Worm (Caenorhabditis elegans) whole organism, midembryonic: Measurements from ENCODE around the gene Y39A1A.20.
A peak's percentile ranks its signal among the peaks of the same experiment; 100 is the strongest.

Experiments used
- T22C8.4 ChIP-seq: fragments of 200-800 bp; sonication (Bioruptor generic); IDR thresholded peaks from 2 replicates; pipeline ENCODE4 v1.3.6; 2022; ENCODE audit warnings: missing genetic modification characterization, missing compliant biosample characterization
- cog-1 ChIP-seq: sonication (generic microtip); optimal IDR thresholded peaks from 2 replicates; lab custom pipeline; 2016; ENCODE audit warnings: missing genetic modification characterization, missing compliant biosample characterization
- flt-1 ChIP-seq: fragments of 200-800 bp; sonication (Bioruptor generic); IDR thresholded peaks from 2 replicates; pipeline ENCODE4 v1.3.6; 2022; ENCODE audit warnings: missing genetic modification characterization, missing compliant biosample characterization
- klf-2 ChIP-seq: fragments of 200-800 bp; sonication (Bioruptor generic); conservative IDR thresholded peaks from 2 replicates; pipeline ENCODE4 v1.3.6; 2022; ENCODE audit warnings: missing genetic modification reagents, missing genetic modification characterization, missing compliant biosample characterization
- med-1 ChIP-seq: sonication (generic microtip); optimal IDR thresholded peaks from 2 replicates; lab custom pipeline; 2017; ENCODE audit warnings: missing genetic modification characterization, mild to moderate bottlenecking, missing compliant biosample characterization, antibody characterized with exemption, missing genetic modification reagents; ENCODE audit not compliant: insufficient read depth
- ref-1 ChIP-seq: fragments of 200-800 bp; sonication (Bioruptor generic); conservative IDR thresholded peaks from 2 replicates; pipeline ENCODE4 v1.3.6; 2022; ENCODE audit warnings: missing genetic modification reagents, missing genetic modification characterization, missing compliant biosample characterization
- tab-1 ChIP-seq: fragments of 200-800 bp; sonication (Bioruptor generic); IDR thresholded peaks from 2 replicates; pipeline ENCODE4 v1.3.6; 2022; ENCODE audit warnings: missing genetic modification characterization, missing compliant biosample characterization
- ztf-23 ChIP-seq: fragments of 200-800 bp; sonication (Bioruptor generic); IDR thresholded peaks from 2 replicates; pipeline ENCODE4 v1.3.6; 2022; ENCODE audit warnings: missing genetic modification reagents, missing genetic modification characterization, missing compliant biosample characterization
- ztf-29 ChIP-seq: fragments of 200-800 bp; sonication (Bioruptor generic); IDR thresholded peaks from 2 replicates; pipeline ENCODE4 v1.3.6; 2022; ENCODE audit warnings: missing genetic modification reagents, missing genetic modification characterization, missing compliant biosample characterization

Y39A1A.20 gene

DNA sequence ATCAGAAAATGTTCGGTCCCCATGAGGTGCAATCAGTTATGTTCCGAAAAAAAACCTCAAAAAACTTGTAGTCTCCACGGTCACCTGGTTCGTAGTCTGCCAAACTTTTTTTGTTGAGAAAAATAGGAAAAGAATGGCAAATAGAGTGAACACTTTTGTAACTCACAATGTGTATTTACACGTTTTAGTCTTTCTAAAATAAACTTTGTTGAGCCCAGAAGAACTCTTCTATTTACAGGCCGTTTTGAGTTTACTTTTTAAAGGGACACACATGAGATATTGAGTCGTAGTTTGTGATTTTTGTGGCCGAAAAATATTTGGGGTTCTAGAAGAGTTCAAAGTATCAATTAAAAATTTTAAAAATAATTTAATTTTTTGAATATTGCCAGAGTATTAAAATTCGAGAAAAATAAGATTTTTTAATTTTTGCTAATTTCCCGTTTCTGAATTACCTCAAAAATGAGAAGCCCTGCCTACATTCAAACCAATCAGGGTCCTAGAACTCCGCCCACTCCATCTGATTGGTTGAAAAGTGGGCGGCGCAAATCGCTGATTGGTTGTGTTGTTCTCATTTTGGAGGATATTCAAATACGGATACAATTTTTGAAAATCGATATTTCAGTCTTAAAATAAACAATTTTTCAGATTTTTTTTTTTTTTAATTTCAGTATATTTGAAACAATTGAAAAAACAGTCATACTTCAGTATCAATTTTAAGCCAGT, 34.3 kb upstream of the Y39A1A.20 start:
- no peak for TF ChIP-seq ztf-23 (GFP tag; lab: Robert Waterston, UW)
- TF ChIP-seq ref-1, result no peak
- TF ChIP-seq T22C8.4 (GFP tag; lab: Robert Waterston, UW), result no peak
- no peak for TF ChIP-seq cog-1 (tag; lab: Kevin White, UChicago)
- no peak for TF ChIP-seq klf-2
- TF ChIP-seq med-1 (GFP tag; lab: Kevin White, UChicago), result no peak
- TF ChIP-seq flt-1 (GFP tag; lab: Robert Waterston, UW), result no peak
- no peak for TF ChIP-seq tab-1
- TF ChIP-seq ztf-29 (GFP tag; lab: Robert Waterston, UW), result no peak

DNA sequence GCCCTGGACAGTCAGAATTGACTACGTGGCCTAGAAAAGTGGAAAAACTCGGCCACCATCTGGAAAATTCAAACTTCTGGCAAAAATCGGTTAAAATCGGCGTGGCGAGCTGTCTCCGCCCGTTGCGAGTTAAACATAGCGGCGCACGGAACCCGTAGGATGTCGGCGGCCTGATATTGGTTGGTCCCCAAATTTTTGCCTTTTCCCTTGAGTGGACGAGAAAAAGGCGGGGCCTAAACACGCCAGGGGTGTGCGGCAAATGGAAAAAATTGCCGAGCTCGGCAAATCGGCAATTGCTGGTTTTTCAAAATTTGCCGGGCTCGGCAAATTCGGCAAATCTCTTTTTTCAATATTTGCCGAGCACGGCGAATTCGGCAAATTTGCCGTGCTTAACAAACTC, 32.9 kb upstream of the Y39A1A.20 start:
- no peak for TF ChIP-seq flt-1 (GFP tag; lab: Robert Waterston, UW)

DNA sequence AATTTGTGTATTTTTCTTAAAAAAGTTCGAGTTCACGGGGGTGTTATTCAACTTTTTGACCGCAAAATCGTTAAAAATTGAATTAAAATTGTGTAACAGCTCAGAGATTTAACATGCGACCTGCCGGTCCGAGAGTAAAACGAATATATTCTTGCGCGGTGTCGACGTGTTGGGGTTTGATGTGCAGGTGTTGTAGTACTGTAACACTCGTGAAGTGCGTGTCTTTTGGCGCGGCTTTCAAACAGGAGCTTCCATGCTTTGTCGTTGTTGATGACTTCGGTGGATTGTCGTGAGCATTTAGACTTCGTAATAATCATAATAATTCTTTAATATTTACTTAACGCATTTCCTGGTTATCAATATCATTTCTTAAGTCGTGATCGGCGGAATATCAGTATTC, 30.1 kb upstream of the Y39A1A.20 start, which contains the start of gene tat-3:
Gene tat-3, minus strand, starts transcription at position 196 of the 400 bp plus-strand sequence.
- TF ChIP-seq med-1 (GFP tag; lab: Kevin White, UChicago), result no peak
- no peak for TF ChIP-seq tab-1
- no peak for TF ChIP-seq T22C8.4 (GFP tag; lab: Robert Waterston, UW)
- TF ChIP-seq ztf-23 (GFP tag; lab: Robert Waterston, UW), result no peak
- TF ChIP-seq ztf-29 (GFP tag; lab: Robert Waterston, UW), result no peak
- TF ChIP-seq flt-1 (GFP tag; lab: Robert Waterston, UW), result no peak
- no peak for TF ChIP-seq cog-1 (tag; lab: Kevin White, UChicago)
- TF ChIP-seq ref-1, result no peak
- TF ChIP-seq klf-2, result no peak

DNA sequence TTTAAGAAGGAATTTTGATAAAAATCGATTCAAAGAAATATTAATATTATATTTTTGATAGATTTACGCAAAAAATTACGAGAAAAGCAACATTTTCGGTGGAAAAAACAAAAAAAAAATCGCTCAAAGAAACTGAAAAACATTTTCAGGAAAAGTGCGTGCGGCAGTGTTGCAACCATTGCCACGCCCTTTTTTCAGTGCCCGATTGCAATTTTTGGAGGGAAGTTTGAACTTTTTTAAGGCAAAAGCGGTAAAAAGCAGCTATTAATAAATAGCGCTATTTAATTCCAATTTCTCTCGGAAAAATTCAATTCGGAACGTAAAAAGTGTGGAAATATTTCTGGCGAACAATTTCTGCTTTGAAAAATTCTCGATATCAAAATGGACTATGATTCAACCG, 20.7 kb upstream of the Y39A1A.20 start:
- TF ChIP-seq med-1 (GFP tag; lab: Kevin White, UChicago) (no peak), tab-1 (no peak), ref-1 (no peak)

DNA sequence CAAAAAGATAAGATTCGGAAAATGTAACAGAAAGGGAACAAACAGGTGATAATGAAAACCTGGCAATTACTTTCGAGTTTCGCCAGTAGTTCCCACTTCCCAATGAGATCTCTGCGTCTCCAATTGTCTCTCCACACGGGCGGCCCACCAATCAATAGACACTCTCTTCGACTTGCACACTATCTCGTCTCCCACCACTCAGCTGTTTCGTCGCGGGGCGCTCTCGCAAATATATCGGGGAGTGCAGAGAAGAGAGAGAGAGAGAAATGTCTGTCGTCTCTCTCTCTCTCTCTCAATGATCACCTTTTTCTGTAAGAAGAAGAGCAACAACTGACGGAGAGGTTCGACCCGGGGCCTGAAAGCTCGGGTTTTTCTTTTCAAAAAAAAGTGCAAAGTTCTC, 19.8 kb upstream of the Y39A1A.20 start:
- TF ChIP-seq flt-1 (GFP tag; lab: Robert Waterston, UW) (0 out of 2 replicates have a peak, but pooled peaks have one; percentile 39), T22C8.4 (GFP tag; lab: Robert Waterston, UW) (peak; percentile 97), ztf-23 (GFP tag; lab: Robert Waterston, UW) (peak; percentile 46; the same call in 1 of the 2 replicates), ztf-29 (GFP tag; lab: Robert Waterston, UW) (no peak), cog-1 (tag; lab: Kevin White, UChicago) (peak; percentile 26)

DNA sequence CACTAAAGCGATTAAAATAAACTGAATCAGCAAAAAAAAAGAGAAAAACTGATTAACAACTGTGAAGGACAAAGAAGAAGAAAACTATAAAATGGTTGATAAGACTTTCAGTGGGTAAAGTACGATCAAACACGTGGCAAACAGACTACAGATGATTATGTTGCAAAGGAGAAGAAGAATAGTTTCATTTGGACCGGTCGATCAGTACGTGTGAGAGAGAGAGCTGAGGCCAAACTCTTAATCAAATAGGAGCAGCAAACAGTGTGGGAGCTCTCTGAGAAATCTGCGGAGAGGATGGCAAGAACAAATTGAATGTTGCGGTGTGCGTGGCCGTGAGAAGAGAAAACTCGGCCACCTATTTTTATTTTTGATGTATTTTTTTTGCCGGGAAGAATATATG, 18.7 kb upstream of the Y39A1A.20 start:
- no peak for TF ChIP-seq med-1 (GFP tag; lab: Kevin White, UChicago)
- TF ChIP-seq tab-1, result no peak
- TF ChIP-seq ztf-23 (GFP tag; lab: Robert Waterston, UW), result no peak
- no peak for TF ChIP-seq cog-1 (tag; lab: Kevin White, UChicago)
- no peak for TF ChIP-seq flt-1 (GFP tag; lab: Robert Waterston, UW)
- TF ChIP-seq ztf-29 (GFP tag; lab: Robert Waterston, UW), result no peak
- no peak for TF ChIP-seq T22C8.4 (GFP tag; lab: Robert Waterston, UW)
- no peak for TF ChIP-seq klf-2
- no peak for TF ChIP-seq ref-1

DNA sequence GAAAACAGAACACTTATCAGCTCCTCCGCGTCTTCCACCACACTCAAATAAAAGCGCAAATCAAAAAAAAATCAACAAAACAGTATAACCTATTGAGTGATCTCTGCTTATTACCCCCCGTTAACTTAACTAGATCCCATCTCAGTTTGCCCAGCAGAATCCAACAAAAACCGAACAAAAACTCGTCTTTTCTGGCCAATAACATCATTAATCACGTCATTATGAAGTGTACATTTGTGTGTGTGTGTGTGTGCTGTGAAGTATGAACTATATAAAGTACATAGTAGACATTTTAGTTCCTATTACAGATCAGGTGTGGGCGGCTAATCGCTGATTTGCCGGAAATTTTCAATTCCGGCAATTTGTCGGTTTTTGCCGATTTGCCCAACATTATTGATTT, 17.7 kb upstream of the Y39A1A.20 start:
- no peak for TF ChIP-seq ztf-23 (GFP tag; lab: Robert Waterston, UW)
- TF ChIP-seq med-1 (GFP tag; lab: Kevin White, UChicago), result no peak
- no peak for TF ChIP-seq tab-1
- TF ChIP-seq flt-1 (GFP tag; lab: Robert Waterston, UW), result no peak
- TF ChIP-seq ztf-29 (GFP tag; lab: Robert Waterston, UW), result no peak
- TF ChIP-seq ref-1, result no peak
- TF ChIP-seq cog-1 (tag; lab: Kevin White, UChicago), result no peak
- TF ChIP-seq klf-2, result no peak
- TF ChIP-seq T22C8.4 (GFP tag; lab: Robert Waterston, UW), result no peak

DNA sequence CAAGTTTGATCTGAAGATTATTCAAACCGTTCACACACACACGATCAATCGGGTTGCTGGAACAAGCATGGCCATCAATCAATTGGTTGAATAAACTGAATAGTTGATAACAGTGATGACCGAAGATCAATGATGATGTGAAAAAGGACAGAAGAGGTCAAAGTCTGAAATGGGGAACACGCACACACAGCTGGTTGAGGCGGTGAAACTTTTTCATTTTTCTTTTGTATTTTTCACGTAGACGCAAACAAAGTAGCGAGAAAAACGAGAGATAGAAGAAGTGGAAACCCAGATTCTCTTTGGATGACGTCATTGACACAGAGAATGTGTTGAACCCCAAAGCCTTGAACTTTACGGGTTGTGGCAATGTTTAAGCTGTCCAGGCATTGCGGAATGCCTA, 17.1 kb upstream of the Y39A1A.20 start:
- TF ChIP-seq ztf-23 (GFP tag; lab: Robert Waterston, UW), result no peak
- no peak for TF ChIP-seq klf-2
- no peak for TF ChIP-seq med-1 (GFP tag; lab: Kevin White, UChicago)
- TF ChIP-seq ref-1, result no peak
- TF ChIP-seq flt-1 (GFP tag; lab: Robert Waterston, UW), result no peak
- TF ChIP-seq ztf-29 (GFP tag; lab: Robert Waterston, UW), result no peak
- TF ChIP-seq T22C8.4 (GFP tag; lab: Robert Waterston, UW), result no peak
- TF ChIP-seq cog-1 (tag; lab: Kevin White, UChicago), result no peak

DNA sequence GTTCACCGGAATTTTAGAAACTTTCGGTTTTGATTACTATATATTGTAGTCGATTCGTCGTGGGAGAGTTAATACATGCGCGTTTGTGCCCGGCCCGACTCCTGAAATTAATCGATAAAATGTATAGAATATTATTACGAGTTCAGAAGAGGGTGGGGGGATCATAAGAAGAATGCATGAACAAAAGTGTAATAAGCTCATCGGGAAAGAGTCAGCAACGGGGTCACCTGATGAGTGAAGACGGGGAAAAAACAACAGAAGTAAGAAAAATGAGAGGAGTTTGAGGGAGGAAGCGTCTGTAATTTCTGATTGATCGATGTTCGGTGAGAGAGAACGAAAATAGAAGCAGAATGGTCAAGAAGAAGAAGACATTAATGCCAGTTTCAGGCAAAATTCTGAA, 15.7 kb upstream of the Y39A1A.20 start, which contains the start of gene W09D10.4:
Gene W09D10.4, minus strand, starts transcription at position 101 of the 400 bp plus-strand sequence.
- TF ChIP-seq klf-2 (no peak), cog-1 (tag; lab: Kevin White, UChicago) (no peak), tab-1 (no peak), ztf-29 (GFP tag; lab: Robert Waterston, UW) (no peak), flt-1 (GFP tag; lab: Robert Waterston, UW) (no peak), ztf-23 (GFP tag; lab: Robert Waterston, UW) (no peak), med-1 (GFP tag; lab: Kevin White, UChicago) (no peak), T22C8.4 (GFP tag; lab: Robert Waterston, UW) (no peak), ref-1 (no peak)

DNA sequence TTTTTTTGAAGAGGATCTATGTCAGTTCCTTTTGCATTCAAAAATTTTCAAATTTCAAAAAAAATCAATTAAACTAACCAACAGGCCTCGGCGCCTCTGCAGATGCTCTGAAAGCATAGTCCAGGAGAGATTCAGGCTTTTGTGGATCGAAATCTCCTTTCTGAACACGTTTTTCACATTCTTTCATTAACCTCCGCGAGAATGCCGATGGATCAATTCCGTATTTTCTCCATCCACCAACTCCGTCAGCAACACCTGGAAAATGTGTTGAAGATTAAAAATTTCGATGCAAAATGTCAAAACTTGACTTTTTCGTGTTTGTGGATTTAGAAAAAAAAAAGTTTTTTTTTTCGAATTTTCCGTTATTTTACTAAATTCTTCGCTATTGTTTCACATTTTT, 14.2 kb upstream of the Y39A1A.20 start:
- TF ChIP-seq tab-1 (no peak), klf-2 (no peak), med-1 (GFP tag; lab: Kevin White, UChicago) (no peak), cog-1 (tag; lab: Kevin White, UChicago) (no peak)
